Fruit fly (Drosophila melanogaster) whole organism, wandering third instar larva: ENCODE measurements around the gene aub.

Experiments
- Abd-B ChIP-seq: fragments of >200 bp; optimal IDR thresholded peaks from 2 replicates; lab custom pipeline; 2017; ENCODE audit warnings: missing biosample characterization, missing genetic modification characterization
- CG32264 ChIP-seq: fragments of 200-800 bp; sonication (Bioruptor generic); optimal IDR thresholded peaks from 2 replicates; lab custom pipeline; 2016; ENCODE audit warnings: missing biosample characterization, missing genetic modification characterization
- CG9705 ChIP-seq: fragments of 200-800 bp; sonication (Bioruptor generic); optimal IDR thresholded peaks from 2 replicates; lab custom pipeline; 2018; ENCODE audit warnings: missing biosample characterization, mild to moderate bottlenecking, missing genetic modification characterization
- CrebA ChIP-seq: fragments of 200-800 bp; sonication (Bioruptor generic); optimal IDR thresholded peaks from 2 replicates; lab custom pipeline; 2016; ENCODE audit warnings: missing biosample characterization, mild to moderate bottlenecking, missing genetic modification characterization, borderline replicate concordance
- Dfd ChIP-seq: fragments of >200 bp; optimal IDR thresholded peaks from 2 replicates; lab custom pipeline; 2017; ENCODE audit warnings: missing biosample characterization, missing genetic modification characterization
- Dif ChIP-seq: fragments of 200-275, 200-300 bp; sonication (Bioruptor generic); optimal IDR thresholded peaks from 2 replicates; lab custom pipeline; 2018; ENCODE audit warnings: missing biosample characterization, missing genetic modification characterization; ENCODE audit not compliant: partially characterized antibody
- GATAd ChIP-seq: sonication (Bioruptor generic); optimal IDR thresholded peaks from 2 replicates; lab custom pipeline; 2016; ENCODE audit warnings: missing biosample characterization, missing genetic modification characterization
- HLH106 ChIP-seq: fragments of 200-800 bp; optimal IDR thresholded peaks from 3 replicates; lab custom pipeline; 2019; ENCODE audit warnings: missing biosample characterization, mild to moderate bottlenecking, missing genetic modification characterization, moderate library complexity
- Hnf4 ChIP-seq: fragments of 200-800 bp; sonication (Bioruptor generic); optimal IDR thresholded peaks from 2 replicates; lab custom pipeline; 2016; ENCODE audit warnings: missing biosample characterization, mild to moderate bottlenecking, missing genetic modification characterization
- Hr78 ChIP-seq: fragments of >200 bp; optimal IDR thresholded peaks from 2 replicates; lab custom pipeline; 2017; ENCODE audit warnings: missing biosample characterization, missing genetic modification characterization
- Hr83 ChIP-seq: fragments of 200-300 bp; sonication (Bioruptor generic); optimal IDR thresholded peaks from 2 replicates; lab custom pipeline; 2016; ENCODE audit warnings: missing biosample characterization, mild to moderate bottlenecking, missing genetic modification characterization, moderate library complexity; ENCODE audit not compliant: poor library complexity, severe bottlenecking
- Jra ChIP-seq: sonication (Bioruptor generic); optimal IDR thresholded peaks from 2 replicates; lab custom pipeline; 2016; ENCODE audit warnings: missing biosample characterization, missing genetic modification characterization
- Mio ChIP-seq: sonication (Bioruptor generic); optimal IDR thresholded peaks from 2 replicates; lab custom pipeline; 2016; ENCODE audit warnings: missing biosample characterization, missing genetic modification characterization
- Myc ChIP-seq: fragments of >200 bp; optimal IDR thresholded peaks from 2 replicates; lab custom pipeline; 2017
- N ChIP-seq: fragments of >200 bp; optimal IDR thresholded peaks from 2 replicates; lab custom pipeline; 2018; ENCODE audit warnings: missing biosample characterization, missing external identifiers, missing genetic modification characterization
- OdsH ChIP-seq: fragments of 200-800 bp; sonication (Bioruptor generic); optimal IDR thresholded peaks from 2 replicates; lab custom pipeline; 2016; ENCODE audit warnings: missing biosample characterization, mild to moderate bottlenecking, missing genetic modification characterization
- Rel ChIP-seq, 2 experiments: fragments of 200-800 bp; sonication (Bioruptor generic) in 1 of 2; optimal IDR thresholded peaks; 2 replicates in 1 of 2; 3 replicates in 1 of 2; lab custom pipeline; 2016 to 2019; ENCODE audit warnings: mild to moderate bottlenecking in 2 of 2, missing biosample characterization in 2 of 2, missing genetic modification characterization in 2 of 2, moderate library complexity in 1 of 2
- Sp1 ChIP-seq: fragments of 200-800 bp; sonication (Bioruptor generic); optimal IDR thresholded peaks from 3 replicates; lab custom pipeline; 2019; ENCODE audit warnings: missing biosample characterization, mild to moderate bottlenecking, missing genetic modification characterization, moderate library complexity
- Vsx2 ChIP-seq: fragments of 200-300, 225-300 bp; sonication (Bioruptor generic); optimal IDR thresholded peaks from 2 replicates; lab custom pipeline; 2018; ENCODE audit warnings: missing biosample characterization, missing genetic modification characterization; ENCODE audit not compliant: partially characterized antibody
- br ChIP-seq: fragments of 200-800 bp; sonication (Bioruptor generic); optimal IDR thresholded peaks from 2 replicates; lab custom pipeline; 2016; ENCODE audit warnings: missing biosample characterization, missing genetic modification characterization
- dl ChIP-seq, 2 experiments: fragments of 175-275, 200-275 bp in 1 of 2; fragments of 200-275 bp in 1 of 2; sonication (Bioruptor generic); optimal IDR thresholded peaks; lab custom pipeline; 2018; ENCODE audit warnings: mild to moderate bottlenecking in 2 of 2, missing biosample characterization in 2 of 2, missing genetic modification characterization in 2 of 2, moderate library complexity in 2 of 2; ENCODE audit not compliant: partially characterized antibody in 2 of 2, insufficient read depth in 1 of 2
- dmrt93B ChIP-seq: fragments of 200-800 bp; sonication (Bioruptor generic); optimal IDR thresholded peaks from 2 replicates; lab custom pipeline; 2018; ENCODE audit warnings: missing biosample characterization, mild to moderate bottlenecking, missing genetic modification characterization
- dsf ChIP-seq: sonication (Bioruptor generic); optimal IDR thresholded peaks from 2 replicates; lab custom pipeline; 2016; ENCODE audit warnings: missing biosample characterization, missing genetic modification characterization, borderline replicate concordance
- ey ChIP-seq: fragments of 200-800 bp; sonication (Bioruptor generic); optimal IDR thresholded peaks from 2 replicates; lab custom pipeline; 2016; ENCODE audit warnings: missing biosample characterization, missing genetic modification characterization
- foxo ChIP-seq, 2 experiments: fragments of 200-800 bp; sonication (Bioruptor generic); optimal IDR thresholded peaks; 2 replicates in 1 of 2; 3 replicates in 1 of 2; lab custom pipeline; 2016 to 2017; ENCODE audit warnings: missing biosample characterization in 2 of 2, missing genetic modification characterization in 2 of 2
- fru ChIP-seq: fragments of 200-800 bp; sonication (Bioruptor generic); optimal IDR thresholded peaks from 3 replicates; lab custom pipeline; 2016; ENCODE audit warnings: missing biosample characterization, mild to moderate bottlenecking, missing genetic modification characterization
- h ChIP-seq: fragments of 200-800 bp; sonication (Bioruptor generic); optimal IDR thresholded peaks from 3 replicates; lab custom pipeline; 2016; ENCODE audit warnings: missing biosample characterization, mild to moderate bottlenecking, missing genetic modification characterization
- jim ChIP-seq: fragments of 175-275, 200-325 bp; sonication (Bioruptor generic); optimal IDR thresholded peaks from 2 replicates; lab custom pipeline; 2016; ENCODE audit warnings: missing biosample characterization, mild to moderate bottlenecking, missing genetic modification characterization
- lola ChIP-seq: fragments of >200 bp; optimal IDR thresholded peaks from 2 replicates; lab custom pipeline; 2017; ENCODE audit warnings: missing biosample characterization, missing genetic modification characterization
- pan ChIP-seq: fragments of >200 bp; optimal IDR thresholded peaks from 2 replicates; lab custom pipeline; 2017
- psq ChIP-seq: fragments of 200-800 bp; sonication (Bioruptor generic); optimal IDR thresholded peaks from 3 replicates; lab custom pipeline; 2017; ENCODE audit warnings: missing biosample characterization, mild to moderate bottlenecking, missing genetic modification characterization, moderate library complexity
- rgr ChIP-seq: fragments of 200-800 bp; sonication (Bioruptor generic); optimal IDR thresholded peaks from 3 replicates; lab custom pipeline; 2016; ENCODE audit warnings: missing biosample characterization, mild to moderate bottlenecking, missing genetic modification characterization
- sage ChIP-seq: fragments of 200-800 bp; sonication (Bioruptor generic); optimal IDR thresholded peaks from 2 replicates; lab custom pipeline; 2016; ENCODE audit warnings: missing biosample characterization, mild to moderate bottlenecking, missing genetic modification characterization
- sv ChIP-seq: fragments of 200-800 bp; sonication (Bioruptor generic); optimal IDR thresholded peaks from 3 replicates; lab custom pipeline; 2016; ENCODE audit warnings: missing biosample characterization, missing genetic modification characterization
- tai ChIP-seq: sonication (Bioruptor generic); optimal IDR thresholded peaks from 2 replicates; lab custom pipeline; 2016; ENCODE audit warnings: missing biosample characterization, missing genetic modification characterization
- usp ChIP-seq: fragments of >200 bp; optimal IDR thresholded peaks from 2 replicates; lab custom pipeline; 2017; ENCODE audit warnings: missing biosample characterization, missing genetic modification characterization

Gene aub

DNA sequence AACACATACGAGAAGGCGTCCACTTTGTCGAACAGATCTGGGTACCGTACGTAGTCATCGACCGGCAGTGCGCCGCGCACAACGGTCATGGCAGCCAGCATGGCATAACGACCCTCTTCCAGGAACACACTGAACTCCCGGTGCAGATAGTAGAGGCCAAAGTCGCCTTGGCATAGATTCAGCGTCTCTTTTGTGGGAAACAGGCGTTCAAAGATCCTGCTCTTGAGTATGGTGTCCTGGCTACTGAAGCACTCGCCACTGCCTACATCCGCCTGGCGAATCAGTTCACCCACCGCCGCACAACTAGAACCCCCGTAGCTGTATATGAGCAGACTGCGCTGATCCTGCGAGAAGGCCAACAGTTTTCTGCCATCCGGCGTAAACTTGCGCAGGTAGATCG is 26.6 kb downstream of the aub start:
- no peak for TF ChIP-seq usp (GFP tag; lab: Kevin White, UChicago)
- no peak for TF ChIP-seq sv
- TF ChIP-seq GATAd (GFP tag; lab: Kevin White, UChicago), result no peak
- TF ChIP-seq N (GFP tag; lab: Kevin White, UChicago), result no peak
- no peak for TF ChIP-seq foxo (GFP tag; optimal IDR thresholded peaks at IDR 0.05; lab: Kevin White, UChicago)
- TF ChIP-seq psq, result no peak
- TF ChIP-seq Dif (GFP tag; lab: Kevin White, UChicago), result no peak
- no peak for TF ChIP-seq dsf (GFP tag; lab: Kevin White, UChicago)
- no peak for TF ChIP-seq Sp1
- no peak for TF ChIP-seq tai (GFP tag; lab: Kevin White, UChicago)
- no peak for TF ChIP-seq rgr (GFP tag; lab: Kevin White, UChicago)
- TF ChIP-seq h, result no peak
- TF ChIP-seq br (GFP tag; lab: Kevin White, UChicago), result no peak
- no peak for TF ChIP-seq sage
- no peak for TF ChIP-seq Rel (GFP tag; optimal IDR thresholded peaks at IDR 0.05; lab: Kevin White, UChicago)
- no peak for TF ChIP-seq Rel (tag; optimal IDR thresholded peaks at IDR 0.05; lab: Kevin White, UChicago)
- TF ChIP-seq OdsH (GFP tag; lab: Kevin White, UChicago), result no peak
- no peak for TF ChIP-seq ey (GFP tag; lab: Kevin White, UChicago)
- no peak for TF ChIP-seq dmrt93B (GFP tag; lab: Kevin White, UChicago)
- TF ChIP-seq lola, result no peak

DNA sequence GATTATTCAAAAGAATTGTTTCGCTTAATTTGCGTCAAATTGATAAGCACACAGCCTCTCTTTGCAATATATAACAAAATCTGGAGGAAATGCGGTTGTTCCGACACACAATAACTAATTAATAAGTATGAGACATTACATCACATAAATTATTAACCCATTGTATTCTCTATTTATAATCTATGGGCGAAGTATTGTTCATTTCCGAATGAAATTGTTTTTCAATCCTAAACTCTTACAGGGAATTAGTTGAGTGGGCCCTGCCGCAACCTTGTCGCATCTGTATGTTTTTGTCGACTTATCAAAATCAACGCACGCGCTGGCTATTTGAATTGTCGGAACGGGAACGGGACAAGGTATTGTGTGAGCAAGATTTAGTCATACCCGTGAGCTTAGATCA is 29.1 kb downstream of the aub start, which contains the start of gene CG16743:
Gene CG16743 (plus strand): TSS at position 57 of the 400 bp plus-strand sequence.
- no peak for TF ChIP-seq tai (GFP tag; lab: Kevin White, UChicago)
- TF ChIP-seq sage, result no peak
- peak; percentile 62 for TF ChIP-seq Sp1
- TF ChIP-seq dmrt93B (GFP tag; lab: Kevin White, UChicago), result no peak
- no peak for TF ChIP-seq Jra (GFP tag; lab: Kevin White, UChicago)
- peak; percentile 80 for TF ChIP-seq rgr (GFP tag; lab: Kevin White, UChicago)
- no peak for TF ChIP-seq CrebA
- TF ChIP-seq Myc (lab: Kevin White, UChicago), result no peak
- no peak for TF ChIP-seq jim (GFP tag; lab: Kevin White, UChicago)
- peak; percentile 77 for TF ChIP-seq ey (GFP tag; lab: Kevin White, UChicago)
- TF ChIP-seq N (GFP tag; lab: Kevin White, UChicago), result no peak
- peak in 1 of 2 experiments; percentile 70 for TF ChIP-seq foxo (GFP tag; optimal IDR thresholded peaks at IDR 0.05; lab: Kevin White, UChicago)
- no peak for TF ChIP-seq lola
- peak; percentile 72 for TF ChIP-seq HLH106 (tag; lab: Kevin White, UChicago)
- TF ChIP-seq fru (GFP tag; lab: Kevin White, UChicago), result peak; percentile 77
- TF ChIP-seq dsf (GFP tag; lab: Kevin White, UChicago), result no peak
- no peak for TF ChIP-seq br (GFP tag; lab: Kevin White, UChicago)
- TF ChIP-seq h, result peak; percentile 79
- no peak for TF ChIP-seq Mio (GFP tag; lab: Kevin White, UChicago)
- no peak for TF ChIP-seq pan (lab: Kevin White, UChicago)
- no peak for TF ChIP-seq Vsx2 (GFP tag; lab: Kevin White, UChicago)
- peak; percentile 54 for TF ChIP-seq psq
- TF ChIP-seq Abd-B (GFP tag; lab: Kevin White, UChicago), result no peak
- no peak for TF ChIP-seq sv
- TF ChIP-seq Hnf4 (GFP tag; lab: Kevin White, UChicago), result peak; percentile 46
- TF ChIP-seq OdsH (GFP tag; lab: Kevin White, UChicago), result peak; percentile 43
- no peak for TF ChIP-seq dl (GFP tag; optimal IDR thresholded peaks at IDR 0.05; lab: Kevin White, UChicago; ENCODE audit: insufficient read depth in 1 of 2, partially characterized antibody in 2 of 2)
- TF ChIP-seq GATAd (GFP tag; lab: Kevin White, UChicago), result no peak
- no peak for TF ChIP-seq Hr83 (GFP tag; lab: Kevin White, UChicago)
- peak; percentile 24 for TF ChIP-seq CG32264 (GFP tag; lab: Kevin White, UChicago)
- TF ChIP-seq usp (GFP tag; lab: Kevin White, UChicago), result no peak

DNA sequence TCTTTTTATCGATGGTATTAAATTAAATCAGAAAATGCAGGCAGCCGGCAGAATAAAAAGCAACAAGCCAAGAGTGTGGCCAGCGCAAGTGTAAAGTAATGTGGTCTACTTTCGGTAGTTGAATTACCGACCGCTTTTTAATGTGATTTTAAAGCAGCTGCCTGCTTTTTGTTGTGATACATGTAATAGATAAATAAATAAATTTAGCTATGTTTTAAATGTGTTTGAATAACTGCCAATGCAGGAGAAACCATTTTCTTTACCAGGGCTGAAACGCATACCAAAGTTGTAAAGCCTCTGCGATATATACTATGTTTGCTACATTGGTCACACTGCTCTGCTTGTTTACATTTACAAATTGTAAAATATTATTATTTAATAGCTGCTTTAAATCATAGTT is 31.1 kb downstream of the aub start, which contains the start of the genes Tmem214 and YL-1:
Gene Tmem214 (minus strand): TSS at position 142 of the 400 bp plus-strand sequence.
Gene YL-1 (plus strand): TSS at position 310 of the 400 bp plus-strand sequence.
- TF ChIP-seq Sp1 (peak; percentile 8), dmrt93B (GFP tag; lab: Kevin White, UChicago) (no peak), h (peak; percentile 2), lola (no peak), ey (GFP tag; lab: Kevin White, UChicago) (no peak), Hnf4 (GFP tag; lab: Kevin White, UChicago) (peak; percentile 28), fru (GFP tag; lab: Kevin White, UChicago) (no peak), dsf (GFP tag; lab: Kevin White, UChicago) (no peak), foxo (GFP tag; optimal IDR thresholded peaks at IDR 0.05; lab: Kevin White, UChicago) (no peak), OdsH (GFP tag; lab: Kevin White, UChicago) (no peak), usp (GFP tag; lab: Kevin White, UChicago) (no peak), Mio (GFP tag; lab: Kevin White, UChicago) (no peak), pan (lab: Kevin White, UChicago) (no peak), sv (no peak), Vsx2 (GFP tag; lab: Kevin White, UChicago) (no peak), GATAd (GFP tag; lab: Kevin White, UChicago) (no peak), Hr78 (no peak), CG32264 (GFP tag; lab: Kevin White, UChicago) (no peak), sage (no peak), CG9705 (GFP tag; lab: Kevin White, UChicago) (no peak), Dfd (GFP tag; lab: Kevin White, UChicago) (no peak), Rel (GFP tag; optimal IDR thresholded peaks at IDR 0.05; lab: Kevin White, UChicago) (no peak), Rel (tag; optimal IDR thresholded peaks at IDR 0.05; lab: Kevin White, UChicago) (peak; percentile 33), Myc (lab: Kevin White, UChicago) (peak; percentile 16)
- TF ChIP-seq, all 38 proteins: peak for 5
